Worm (Caenorhabditis elegans) whole organism, midembryonic: Measurements from ENCODE around the gene cux-7.

Experiments used
- flt-1 ChIP-seq: fragments of 200-800 bp; sonication (Bioruptor generic); IDR thresholded peaks from 2 replicates; pipeline ENCODE4 v1.3.6; 2022; ENCODE audit warnings: missing genetic modification characterization, missing compliant biosample characterization
- tab-1 ChIP-seq: fragments of 200-800 bp; sonication (Bioruptor generic); IDR thresholded peaks from 2 replicates; pipeline ENCODE4 v1.3.6; 2022; ENCODE audit warnings: missing genetic modification characterization, missing compliant biosample characterization
- ztf-29 ChIP-seq: fragments of 200-800 bp; sonication (Bioruptor generic); IDR thresholded peaks from 2 replicates; pipeline ENCODE4 v1.3.6; 2022; ENCODE audit warnings: missing genetic modification reagents, missing genetic modification characterization, missing compliant biosample characterization

DNA sequence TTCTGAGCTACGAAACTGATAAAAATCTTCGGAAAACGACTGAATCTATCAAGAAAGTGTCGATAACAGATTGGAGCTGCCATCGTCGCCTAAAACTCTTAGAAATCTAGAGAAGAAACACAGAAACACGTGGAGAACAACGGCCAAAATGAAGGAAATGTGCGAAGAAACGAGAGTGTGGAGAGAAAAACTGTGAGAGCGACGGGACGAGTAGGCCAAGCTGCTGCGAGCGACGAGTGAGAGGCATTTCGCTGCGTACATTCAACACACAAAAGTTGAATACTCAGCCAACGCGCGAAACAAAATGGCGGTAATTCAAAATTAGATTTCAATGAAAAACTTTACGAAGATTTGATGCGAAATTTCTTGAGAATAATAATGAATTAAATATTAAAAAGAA is 22.3 kb downstream of the cux-7 start:
- TF ChIP-seq flt-1 (peak; percentile 61; the same call in 1 of the 2 replicates), ztf-29 (peak; percentile 69), tab-1 (GFP tag; lab: Robert Waterston, UW) (0 out of 2 replicates have a peak, but pooled peaks have one; percentile 20)
